Fruit fly (Drosophila melanogaster) whole organism, embryonic: ENCODE measurements around the gene P5cr-2.
A peak's percentile ranks its signal among the peaks of the same experiment; 100 is the strongest.

ENCODE experiments used
- Adf1 ChIP-seq: fragments of 200-800 bp; sonication (Bioruptor generic); IDR thresholded peaks from 2 replicates; pipeline ENCODE4 v1.3.6; 2022; ENCODE audit warnings: missing biosample characterization, missing genetic modification characterization
- CG10274 ChIP-seq: fragments of 200-800 bp; sonication (Bioruptor generic); optimal IDR thresholded peaks from 3 replicates; lab custom pipeline; 2017; ENCODE audit warnings: missing biosample characterization, mild to moderate bottlenecking, missing genetic modification characterization
- CG11093 ChIP-seq: fragments of 200-800 bp; sonication (Bioruptor generic); IDR thresholded peaks from 3 replicates; pipeline ENCODE4 v1.3.6; 2022; ENCODE audit warnings: missing biosample characterization, missing genetic modification characterization
- CG11398 ChIP-seq: fragments of 200-800 bp; sonication (Bioruptor generic); optimal IDR thresholded peaks from 2 replicates; lab custom pipeline; 2016; ENCODE audit warnings: missing biosample characterization, missing genetic modification characterization
- CG11504 ChIP-seq: fragments of 200-800 bp; sonication (Bioruptor generic); optimal IDR thresholded peaks from 3 replicates; lab custom pipeline; 2019; ENCODE audit warnings: missing biosample characterization, mild to moderate bottlenecking, missing genetic modification characterization, moderate library complexity
- CG11695 ChIP-seq: fragments of 200-800 bp; sonication (Bioruptor generic); IDR thresholded peaks from 3 replicates; pipeline ENCODE4 v1.3.6; 2022; ENCODE audit warnings: missing biosample characterization, missing genetic modification characterization
- CG14050 ChIP-seq: fragments of 200-800 bp; sonication (Bioruptor generic); IDR thresholded peaks from 3 replicates; pipeline ENCODE4 v1.3.6; 2022; ENCODE audit warnings: missing biosample characterization, missing genetic modification characterization
- CG15601 ChIP-seq: fragments of 200-800 bp; sonication (Bioruptor generic); optimal IDR thresholded peaks from 3 replicates; lab custom pipeline; 2019; ENCODE audit warnings: missing biosample characterization, mild to moderate bottlenecking, missing genetic modification characterization, moderate library complexity
- CG17361 ChIP-seq: fragments of 200-800 bp; sonication (Bioruptor generic); IDR thresholded peaks from 3 replicates; pipeline ENCODE4 v1.3.6; 2022; ENCODE audit warnings: missing biosample characterization, missing genetic modification characterization
- CG2116 ChIP-seq: fragments of 200-800 bp; sonication (Bioruptor generic); optimal IDR thresholded peaks from 3 replicates; lab custom pipeline; 2018; ENCODE audit warnings: missing biosample characterization, mild to moderate bottlenecking, missing genetic modification characterization
- CG2889 ChIP-seq: fragments of 200-800 bp; sonication (Bioruptor generic); IDR thresholded peaks from 3 replicates; pipeline ENCODE4 v1.3.6; 2022; ENCODE audit warnings: missing biosample characterization, missing genetic modification characterization
- CG32532 ChIP-seq: fragments of 200-800 bp; sonication (Bioruptor generic); IDR thresholded peaks from 2 replicates; pipeline ENCODE4 v1.3.6; 2022; ENCODE audit warnings: missing biosample characterization, missing genetic modification characterization
- CG32772 ChIP-seq: fragments of 200-800 bp; sonication (Bioruptor generic); IDR thresholded peaks from 2 replicates; pipeline ENCODE4 v1.3.6; 2022; ENCODE audit warnings: missing biosample characterization, missing genetic modification characterization
- CG34422 ChIP-seq: fragments of 200-800 bp; sonication (Bioruptor generic); IDR thresholded peaks from 3 replicates; pipeline ENCODE4 v1.3.6; 2022; ENCODE audit warnings: missing biosample characterization, missing genetic modification characterization
- CG3838 ChIP-seq: fragments of 200-800 bp; sonication (Bioruptor generic); optimal IDR thresholded peaks from 3 replicates; lab custom pipeline; 2016; ENCODE audit warnings: missing biosample characterization, missing genetic modification characterization
- CG4328 ChIP-seq: fragments of 200-800 bp; sonication (Bioruptor generic); optimal IDR thresholded peaks from 3 replicates; lab custom pipeline; 2017; ENCODE audit warnings: missing biosample characterization, missing genetic modification reagents, missing genetic modification characterization
- CG4617 ChIP-seq: fragments of 200-800 bp; sonication (Bioruptor generic); optimal IDR thresholded peaks from 3 replicates; lab custom pipeline; 2016; ENCODE audit warnings: missing biosample characterization, missing genetic modification characterization, borderline replicate concordance
- CG4820 ChIP-seq: fragments of 200-800 bp; sonication (Bioruptor generic); optimal IDR thresholded peaks from 3 replicates; lab custom pipeline; 2016; ENCODE audit warnings: missing biosample characterization, missing genetic modification characterization
- CG5180 ChIP-seq: fragments of 200-800 bp; sonication (Bioruptor generic); optimal IDR thresholded peaks from 3 replicates; lab custom pipeline; 2017; ENCODE audit warnings: missing biosample characterization, missing genetic modification characterization, mild to moderate bottlenecking, moderate library complexity, missing genetic modification reagents
- CG6175 ChIP-seq: fragments of 200-800 bp; sonication (Bioruptor generic); IDR thresholded peaks from 3 replicates; pipeline ENCODE4 v1.3.6; 2022; ENCODE audit warnings: missing biosample characterization, missing genetic modification characterization
- CG7928 ChIP-seq: fragments of 200-800 bp; sonication (Bioruptor generic); optimal IDR thresholded peaks from 2 replicates; lab custom pipeline; 2017; ENCODE audit warnings: missing biosample characterization, mild to moderate bottlenecking, missing genetic modification characterization
- CG8924 ChIP-seq: fragments of 200-800 bp; optimal IDR thresholded peaks from 3 replicates; lab custom pipeline; 2019; ENCODE audit warnings: missing biosample characterization, mild to moderate bottlenecking, missing genetic modification characterization, moderate library complexity
- CHES-1-like ChIP-seq: fragments of 200-800 bp; sonication (Bioruptor generic); optimal IDR thresholded peaks from 2 replicates; lab custom pipeline; 2016; ENCODE audit warnings: missing biosample characterization, missing genetic modification characterization
- Deaf1 ChIP-seq: fragments of 200-800 bp; optimal IDR thresholded peaks from 3 replicates; lab custom pipeline; 2019; ENCODE audit warnings: missing biosample characterization, mild to moderate bottlenecking, missing genetic modification characterization, moderate library complexity
- Dfd ChIP-seq, 2 experiments: fragments of >200 bp; optimal IDR thresholded peaks; 2 replicates each; lab custom pipeline; 2017; ENCODE audit warnings: missing biosample characterization in 2 of 2, missing genetic modification characterization in 2 of 2
- Doc2 ChIP-seq: fragments of 200-800 bp; sonication (Bioruptor generic); IDR thresholded peaks from 2 replicates; pipeline ENCODE4 v1.3.6; 2022; ENCODE audit warnings: missing biosample characterization, missing genetic modification characterization
- Dref ChIP-seq: fragments of 200-800 bp; sonication (Bioruptor generic); IDR thresholded peaks from 2 replicates; pipeline ENCODE4 v1.3.6; 2022; ENCODE audit warnings: missing biosample characterization, missing genetic modification characterization
- Fer3 ChIP-seq: fragments of 200-800 bp; sonication (Bioruptor generic); optimal IDR thresholded peaks from 2 replicates; lab custom pipeline; 2018; ENCODE audit warnings: missing biosample characterization, mild to moderate bottlenecking, missing genetic modification characterization, moderate library complexity
- Hey ChIP-seq: fragments of 200-800 bp; sonication (Bioruptor generic); optimal IDR thresholded peaks from 3 replicates; lab custom pipeline; 2018; ENCODE audit warnings: missing biosample characterization, mild to moderate bottlenecking, missing genetic modification characterization
- MESR4 ChIP-seq: fragments of 200-800 bp; sonication (Bioruptor generic); optimal IDR thresholded peaks from 2 replicates; lab custom pipeline; 2018; ENCODE audit warnings: missing biosample characterization, mild to moderate bottlenecking, missing genetic modification characterization, moderate library complexity
- Mad ChIP-seq: fragments of 200-800 bp; sonication (Bioruptor generic); optimal IDR thresholded peaks from 2 replicates; lab custom pipeline; 2016; ENCODE audit warnings: missing biosample characterization, missing genetic modification characterization
- Meics ChIP-seq: fragments of 200-800 bp; sonication (Bioruptor generic); optimal IDR thresholded peaks from 2 replicates; lab custom pipeline; 2017; ENCODE audit warnings: missing biosample characterization, mild to moderate bottlenecking, missing genetic modification characterization
- Myb ChIP-seq: fragments of 200-800 bp; sonication (Bioruptor generic); optimal IDR thresholded peaks from 2 replicates; lab custom pipeline; 2016; ENCODE audit warnings: missing biosample characterization, missing genetic modification characterization
- NK7.1 ChIP-seq: fragments of 200-800 bp; sonication (Bioruptor generic); optimal IDR thresholded peaks from 3 replicates; lab custom pipeline; 2016; ENCODE audit warnings: missing biosample characterization, missing genetic modification characterization
- Sin3A ChIP-seq: fragments of >200 bp; optimal IDR thresholded peaks from 2 replicates; lab custom pipeline; 2018
- Sry-δ ChIP-seq: fragments of 200-800 bp; sonication (Bioruptor generic); optimal IDR thresholded peaks from 2 replicates; lab custom pipeline; 2016; ENCODE audit warnings: missing biosample characterization, missing genetic modification characterization
- Ssrp ChIP-seq: fragments of 200-800 bp; sonication (Bioruptor generic); optimal IDR thresholded peaks from 2 replicates; lab custom pipeline; 2018; ENCODE audit warnings: missing biosample characterization, mild to moderate bottlenecking, missing genetic modification characterization, moderate library complexity
- ap ChIP-seq: fragments of 200-800 bp; sonication (Bioruptor generic); IDR thresholded peaks from 2 replicates; pipeline ENCODE4 v1.3.6; 2022; ENCODE audit warnings: missing biosample characterization, missing genetic modification characterization
- cg ChIP-seq: fragments of 200-800 bp; sonication (Bioruptor generic); optimal IDR thresholded peaks from 3 replicates; lab custom pipeline; 2019; ENCODE audit warnings: missing biosample characterization, mild to moderate bottlenecking, missing genetic modification characterization, moderate library complexity
- crp ChIP-seq, 2 experiments: fragments of 200-800 bp; sonication (Bioruptor generic); optimal IDR thresholded peaks; 2 replicates in 1 of 2; 3 replicates in 1 of 2; lab custom pipeline; 2017; ENCODE audit warnings: missing biosample characterization in 2 of 2, missing genetic modification characterization in 2 of 2, mild to moderate bottlenecking in 1 of 2, moderate library complexity in 1 of 2
- ftz-f1 ChIP-seq: fragments of 200-800 bp; sonication (Bioruptor generic); optimal IDR thresholded peaks from 2 replicates; lab custom pipeline; 2016; ENCODE audit warnings: missing biosample characterization, missing genetic modification characterization
- grau ChIP-seq: fragments of 200-800 bp; optimal IDR thresholded peaks from 3 replicates; lab custom pipeline; 2019; ENCODE audit warnings: missing biosample characterization, mild to moderate bottlenecking, missing genetic modification characterization, moderate library complexity
- grn ChIP-seq: fragments of 200-800 bp; sonication (Bioruptor generic); optimal IDR thresholded peaks from 3 replicates; lab custom pipeline; 2017; ENCODE audit warnings: missing biosample characterization, missing genetic modification characterization
- hb ChIP-seq: fragments of 200-800 bp; sonication (Bioruptor generic); IDR thresholded peaks from 3 replicates; pipeline ENCODE4 v1.3.6; 2022; ENCODE audit warnings: missing biosample characterization, missing genetic modification characterization; ENCODE audit not compliant: partially characterized antibody
- lola ChIP-seq, 3 experiments: fragments of >200 bp in 2 of 3; fragments of 200-800 bp in 1 of 3; sonication (Bioruptor generic) in 1 of 3; optimal IDR thresholded peaks; 2 replicates each; lab custom pipeline; 2017 to 2019; ENCODE audit warnings: missing biosample characterization in 3 of 3, missing genetic modification characterization in 3 of 3, mild to moderate bottlenecking in 1 of 3, moderate library complexity in 1 of 3
- org-1 ChIP-seq: fragments of 200-800 bp; sonication (Bioruptor generic); optimal IDR thresholded peaks from 2 replicates; lab custom pipeline; 2017; ENCODE audit warnings: missing biosample characterization, missing genetic modification characterization
- phol ChIP-seq: fragments of 200-800 bp; sonication (Bioruptor generic); optimal IDR thresholded peaks from 3 replicates; lab custom pipeline; 2018; ENCODE audit warnings: missing biosample characterization, mild to moderate bottlenecking, missing genetic modification characterization, moderate library complexity
- scrt ChIP-seq: fragments of 200-800 bp; sonication (Bioruptor generic); optimal IDR thresholded peaks from 2 replicates; lab custom pipeline; 2018; ENCODE audit warnings: missing biosample characterization, mild to moderate bottlenecking, missing genetic modification characterization, moderate library complexity
- sob ChIP-seq: fragments of 200-800 bp; sonication (Bioruptor generic); IDR thresholded peaks from 2 replicates; pipeline ENCODE4 v1.3.6; 2022; ENCODE audit warnings: missing biosample characterization, missing genetic modification characterization
- sug ChIP-seq: fragments of 200-800 bp; optimal IDR thresholded peaks from 2 replicates; lab custom pipeline; 2019; ENCODE audit warnings: missing biosample characterization, mild to moderate bottlenecking, missing genetic modification characterization, moderate library complexity
- tap ChIP-seq: fragments of 200-800 bp; optimal IDR thresholded peaks from 3 replicates; lab custom pipeline; 2019; ENCODE audit warnings: missing biosample characterization, mild to moderate bottlenecking, missing genetic modification characterization, moderate library complexity

The P5cr-2 gene

DNA sequence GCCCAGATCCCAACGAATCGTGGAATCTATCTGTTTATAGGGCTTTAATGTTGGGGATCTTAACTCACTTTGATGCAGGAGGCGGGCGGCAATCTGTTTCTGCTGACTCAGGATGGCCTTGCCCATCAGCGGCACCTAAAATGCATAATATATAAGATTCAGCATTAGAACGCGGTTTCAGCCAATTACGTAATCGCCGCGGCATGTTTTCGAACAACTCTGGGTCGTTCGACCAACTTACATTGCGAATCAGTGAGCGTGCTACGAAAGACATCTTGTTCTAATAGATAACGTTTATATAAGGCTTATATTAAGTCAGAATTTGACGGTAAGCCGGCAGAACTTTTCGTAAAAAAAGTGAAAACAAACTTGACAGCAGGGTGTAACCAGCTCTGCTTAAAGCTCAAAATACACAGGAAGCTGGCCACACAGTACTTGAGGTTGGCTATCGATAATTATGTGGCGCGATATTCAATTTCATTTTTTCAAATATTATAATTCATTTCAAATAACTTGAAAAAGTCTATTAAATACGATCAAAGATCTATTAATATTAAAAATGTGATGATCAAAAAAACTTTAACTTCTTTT is 11.6 kb downstream of the P5cr-2 start, which contains the start of gene Prx3 (continued):
- TF ChIP-seq Meics (GFP tag; lab: Kevin White, UChicago) (no peak), sob (GFP tag; lab: Robert Waterston, UW) (no peak), MESR4 (GFP tag; lab: Kevin White, UChicago) (peak; percentile 46), lola (GFP tag; optimal IDR thresholded peaks at IDR 0.05; lab: Kevin White, UChicago) (no peak), CG17361 (GFP tag; lab: Robert Waterston, UW) (no peak), ftz-f1 (GFP tag; lab: Kevin White, UChicago) (no peak), Sin3A (lab: Kevin White, UChicago) (peak; percentile 9), Dfd (GFP tag; optimal IDR thresholded peaks at IDR 0.05; lab: Kevin White, UChicago) (no peak), CG34422 (GFP tag; lab: Robert Waterston, UW) (peak; percentile 32; the same call in 1 of the 3 replicates), CG15601 (tag; lab: Kevin White, UChicago) (no peak), CG7928 (no peak), sug (no peak), NK7.1 (GFP tag; lab: Kevin White, UChicago) (no peak), CG11398 (GFP tag; lab: Kevin White, UChicago) (no peak), tap (tag; lab: Kevin White, UChicago) (no peak), CG6175 (no peak), CG32772 (GFP tag; lab: Robert Waterston, UW) (no peak), Hey (tag; lab: Kevin White, UChicago) (no peak), Mad (GFP tag; lab: Kevin White, UChicago) (no peak), CG14050 (GFP tag; lab: Robert Waterston, UW) (no peak), org-1 (GFP tag; lab: Kevin White, UChicago) (no peak), CHES-1-like (GFP tag; lab: Kevin White, UChicago) (no peak), Doc2 (GFP tag; lab: Robert Waterston, UW) (no peak), Fer3 (tag; lab: Kevin White, UChicago) (no peak), CG11695 (GFP tag; lab: Robert Waterston, UW) (no peak), CG10274 (GFP tag; lab: Kevin White, UChicago) (no peak), ap (GFP tag; lab: Robert Waterston, UW) (no peak), CG4617 (GFP tag; lab: Kevin White, UChicago) (peak; percentile 11), CG5180 (GFP tag; lab: Kevin White, UChicago) (no peak), Adf1 (GFP tag; lab: Robert Waterston, UW) (no peak), CG11093 (GFP tag; lab: Robert Waterston, UW) (no peak), cg (no peak), CG32532 (GFP tag; lab: Robert Waterston, UW) (no peak), grn (no peak), CG4328 (GFP tag; lab: Kevin White, UChicago) (no peak), Deaf1 (tag; lab: Kevin White, UChicago) (no peak), hb (no peak), crp (GFP tag; optimal IDR thresholded peaks at IDR 0.05; lab: Kevin White, UChicago) (no peak), Dref (GFP tag; lab: Robert Waterston, UW) (peak; percentile 76), Ssrp (tag; lab: Kevin White, UChicago) (no peak), CG8924 (tag; lab: Kevin White, UChicago) (no peak), scrt (GFP tag; lab: Kevin White, UChicago) (no peak), phol (tag; lab: Kevin White, UChicago) (no peak), CG2889 (GFP tag; lab: Robert Waterston, UW) (no peak), grau (tag; lab: Kevin White, UChicago) (no peak), CG11504 (tag; lab: Kevin White, UChicago) (no peak), CG2116 (GFP tag; lab: Kevin White, UChicago) (peak; percentile 50), CG3838 (GFP tag; lab: Kevin White, UChicago) (no peak), Sry-δ (GFP tag; lab: Kevin White, UChicago) (no peak), CG4820 (GFP tag; lab: Kevin White, UChicago) (no peak), Myb (GFP tag; lab: Kevin White, UChicago) (no peak)
